Worm (Caenorhabditis elegans): ENCODE results near the gene K09D9.1.

- TF ChIP-seq sma-3 (GFP tag; optimal IDR thresholded peaks at IDR 0.05), result no peak
- no peak for TF ChIP-seq elt-3 (tag; optimal IDR thresholded peaks at IDR 0.05)
- no peak for TF ChIP-seq lin-13 (GFP tag; optimal IDR thresholded peaks at IDR 0.05)
- no peak for TF ChIP-seq R02D3.7 (tag; optimal IDR thresholded peaks at IDR 0.05)
- TF ChIP-seq crh-2 (tag; optimal IDR thresholded peaks at IDR 0.05), result no peak
- TF ChIP-seq ztf-11 (tag; optimal IDR thresholded peaks at IDR 0.05), result no peak
These were observed 20.3 kb upstream of the K09D9.1 start for ce11 chrV:4004577-4004976.
